Fruit fly (Drosophila melanogaster) Kc167 (cell line): ENCODE measurements around the gene COX4.

Source experiments
- Myc ChIP-seq: fragments of >200 bp; optimal IDR thresholded peaks from 2 replicates; lab custom pipeline; 2017; ENCODE audit warnings: missing external identifiers
- Sin3A ChIP-seq: fragments of >200 bp; optimal IDR thresholded peaks from 2 replicates; lab custom pipeline; 2018; ENCODE audit warnings: missing external identifiers
- h ChIP-seq: fragments of >200 bp; optimal IDR thresholded peaks from 3 replicates; lab custom pipeline; 2018; ENCODE audit warnings: missing external identifiers
- insv ChIP-seq: fragments of >200 bp; optimal IDR thresholded peaks from 3 replicates; lab custom pipeline; 2018; ENCODE audit warnings: missing external identifiers
- ttk ChIP-seq: sonication (Bioruptor generic); optimal IDR thresholded peaks from 2 replicates; lab custom pipeline; 2017; ENCODE audit warnings: missing external identifiers

DNA sequence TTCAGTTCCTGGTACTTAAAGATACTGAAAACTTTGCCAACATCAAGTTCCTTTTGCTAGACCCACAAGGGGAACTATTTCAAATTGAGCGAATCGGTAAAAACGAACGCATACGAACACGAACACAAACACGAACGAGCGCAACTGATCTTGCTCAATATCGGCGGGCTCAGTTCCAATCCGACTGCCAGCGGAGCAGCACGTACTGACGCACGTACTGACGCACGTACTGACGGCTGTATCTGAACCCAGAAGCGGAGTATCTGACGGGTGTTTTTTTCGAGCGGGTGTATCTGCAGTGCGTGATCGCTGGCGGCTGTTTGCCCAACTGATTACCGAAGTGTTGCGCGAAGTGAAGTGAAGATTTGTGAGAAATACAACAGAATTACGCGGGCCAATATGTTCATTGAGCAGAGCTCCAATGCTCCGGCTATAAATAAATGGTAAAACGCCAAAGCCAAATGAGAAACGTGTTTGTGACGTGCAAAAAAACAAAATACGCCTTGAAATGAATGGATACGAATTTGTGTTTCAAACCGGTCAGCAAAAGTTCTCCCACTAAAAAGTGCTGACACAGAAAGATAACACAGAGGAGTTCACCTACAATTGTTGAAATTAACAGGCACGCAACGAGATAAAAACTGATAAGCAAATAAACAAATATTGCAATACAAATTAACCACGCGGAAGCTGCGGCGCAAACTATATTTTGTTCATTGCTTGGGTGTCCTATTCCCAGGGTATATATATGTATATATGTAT, 23.2 kb upstream of the COX4 start:
- no peak for TF ChIP-seq ttk
- TF ChIP-seq Sin3A (lab: Kevin White, UChicago): no peak
- TF ChIP-seq h (lab: Kevin White, UChicago): no peak
- TF ChIP-seq insv (lab: Kevin White, UChicago): no peak
- TF ChIP-seq Myc (lab: Kevin White, UChicago): no peak
